Worm (Caenorhabditis elegans) whole organism, L4/young adult: ENCODE data around the gene ttr-59.

Source experiments
- W03F9.2 ChIP-seq: fragments of 150-350 bp; optimal IDR thresholded peaks from 2 replicates; lab custom pipeline; 2014; ENCODE audit warnings: missing biosample characterization, missing genetic modification characterization
- dao-5 ChIP-seq: sonication (generic microtip); optimal IDR thresholded peaks from 2 replicates; lab custom pipeline; 2016; ENCODE audit warnings: missing genotype, missing genetic modification characterization, moderate library complexity, missing compliant biosample characterization
- him-1 ChIP-seq: sonication (generic microtip); optimal IDR thresholded peaks from 2 replicates; lab custom pipeline; 2016; ENCODE audit warnings: missing genotype, missing genetic modification reagents, missing genetic modification characterization, missing compliant biosample characterization

The ttr-59 gene

ce11 chrX:7313236-7313635, 16.4 kb upstream of the ttr-59 start:
- TF ChIP-seq dao-5 (tag; lab: Kevin White, UChicago) = no peak
- no peak for TF ChIP-seq him-1 (tag; lab: Kevin White, UChicago)
- TF ChIP-seq W03F9.2 (tag; lab: Kevin White, UChicago) = no peak

- TF ChIP-seq dao-5 (tag; lab: Kevin White, UChicago) (no peak), W03F9.2 (tag; lab: Kevin White, UChicago) (no peak), him-1 (tag; lab: Kevin White, UChicago) (no peak)
Measured at ce11 chrX:7314564-7314963, 15.1 kb upstream of the ttr-59 start.

ce11 chrX:7315329-7315728, 14.3 kb upstream of the ttr-59 start, which contains the start of gene spp-3:
Gene spp-3 (minus strand): TSS chrX:7315353.
- TF ChIP-seq W03F9.2 (tag; lab: Kevin White, UChicago) = no peak
- TF ChIP-seq dao-5 (tag; lab: Kevin White, UChicago) = no peak
- no peak for TF ChIP-seq him-1 (tag; lab: Kevin White, UChicago)

- TF ChIP-seq him-1 (tag; lab: Kevin White, UChicago) = no peak
- TF ChIP-seq dao-5 (tag; lab: Kevin White, UChicago) = no peak
- no peak for TF ChIP-seq W03F9.2 (tag; lab: Kevin White, UChicago)
Measured at ce11 chrX:7316485-7317391, 12.9 kb upstream of the ttr-59 start, which contains the start of the genes spp-2 and spp-6. Gene spp-2 (minus strand): TSS chrX:7316818. Gene spp-6 (plus strand): TSS chrX:7317341.

- TF ChIP-seq W03F9.2 (tag; lab: Kevin White, UChicago) (no peak), him-1 (tag; lab: Kevin White, UChicago) (no peak), dao-5 (tag; lab: Kevin White, UChicago) (no peak)
Measured at ce11 chrX:7318639-7319038, 11.0 kb upstream of the ttr-59 start, which contains the start of gene spp-4. Gene spp-4 (minus strand): TSS chrX:7318756.

ce11 chrX:7320115-7320711, 9.4 kb upstream of the ttr-59 start, which contains the start of gene spp-5:
Gene spp-5 (minus strand): TSS chrX:7320354.
- TF ChIP-seq him-1 (tag; lab: Kevin White, UChicago) (no peak), W03F9.2 (tag; lab: Kevin White, UChicago) (peak; percentile 18)

ce11 chrX:7322323-7322722, 7.3 kb upstream of the ttr-59 start, which contains the start of gene T08A9.13:
Gene T08A9.13 (minus strand): TSS chrX:7322423.
- TF ChIP-seq dao-5 (tag; lab: Kevin White, UChicago) = no peak
- no peak for TF ChIP-seq W03F9.2 (tag; lab: Kevin White, UChicago)
- TF ChIP-seq him-1 (tag; lab: Kevin White, UChicago) = no peak

- TF ChIP-seq him-1 (tag; lab: Kevin White, UChicago) (no peak), dao-5 (tag; lab: Kevin White, UChicago) (peak; percentile 48)
Measured at ce11 chrX:7323604-7324003, 6.0 kb upstream of the ttr-59 start.

ce11 chrX:7326967-7327651, 2.5 kb upstream of the ttr-59 start, which contains the start of gene sng-1:
Gene sng-1 (plus strand): TSS chrX:7327601.
- TF ChIP-seq dao-5 (tag; lab: Kevin White, UChicago) (no peak), him-1 (tag; lab: Kevin White, UChicago) (peak; percentile 36), W03F9.2 (tag; lab: Kevin White, UChicago) (no peak)

- TF ChIP-seq dao-5 (tag; lab: Kevin White, UChicago) = no peak
- TF ChIP-seq W03F9.2 (tag; lab: Kevin White, UChicago) = no peak
- no peak for TF ChIP-seq him-1 (tag; lab: Kevin White, UChicago)
Measured at ce11 chrX:7328065-7328564, 1.5 kb upstream of the ttr-59 start.

ce11 chrX:7330685-7331196, 1.1 kb downstream of the ttr-59 start, which contains the start of gene ttr-30:
Gene ttr-30 (plus strand): TSS chrX:7330949.
- TF ChIP-seq him-1 (tag; lab: Kevin White, UChicago) = no peak
- no peak for TF ChIP-seq dao-5 (tag; lab: Kevin White, UChicago)
- TF ChIP-seq W03F9.2 (tag; lab: Kevin White, UChicago) = no peak

- TF ChIP-seq W03F9.2 (tag; lab: Kevin White, UChicago) (peak; percentile 59), dao-5 (tag; lab: Kevin White, UChicago) (no peak), him-1 (tag; lab: Kevin White, UChicago) (peak; percentile 82)
Measured at ce11 chrX:7334302-7334724, 4.7 kb downstream of the ttr-59 start, which contains the start of gene epg-7. Gene epg-7 (plus strand): TSS chrX:7334714.
